Worm (Caenorhabditis elegans) whole organism, late embryonic: ENCODE results near the gene glo-3.

ENCODE experiments used
- Y22D7AL.16 ChIP-seq: sonication (generic microtip); optimal IDR thresholded peaks from 2 replicates; lab custom pipeline; 2016; ENCODE audit warnings: missing genetic modification characterization, missing compliant biosample characterization
- ceh-22 ChIP-seq: sonication (generic microtip); optimal IDR thresholded peaks from 2 replicates; lab custom pipeline; 2017; ENCODE audit warnings: missing biosample characterization, missing genetic modification characterization
- ceh-34 ChIP-seq: sonication (generic microtip); optimal IDR thresholded peaks from 2 replicates; lab custom pipeline; 2016; ENCODE audit warnings: mild to moderate bottlenecking, missing genetic modification characterization, missing compliant biosample characterization
- pat-9 ChIP-seq: fragments of 200-800 bp; sonication (Bioruptor generic); optimal IDR thresholded peaks from 2 replicates; lab custom pipeline; 2018; ENCODE audit warnings: mild to moderate bottlenecking, missing genetic modification characterization, moderate library complexity, missing compliant biosample characterization
- pha-4 ChIP-seq: fragments of 150-350 bp; optimal IDR thresholded peaks from 2 replicates; lab custom pipeline; 2018; ENCODE audit warnings: missing biosample characterization, missing genetic modification reagents, missing genetic modification characterization
- rnt-1 ChIP-seq: sonication (generic microtip); optimal IDR thresholded peaks from 2 replicates; lab custom pipeline; 2016; ENCODE audit warnings: missing genetic modification characterization, missing compliant biosample characterization
- syd-9 ChIP-seq: sonication (generic microtip); optimal IDR thresholded peaks from 2 replicates; lab custom pipeline; 2016; ENCODE audit warnings: mild to moderate bottlenecking, missing genetic modification characterization, moderate library complexity, missing compliant biosample characterization
- zip-5 ChIP-seq: sonication (generic microtip); optimal IDR thresholded peaks from 2 replicates; lab custom pipeline; 2016; ENCODE audit warnings: missing genetic modification characterization, missing compliant biosample characterization

- TF ChIP-seq syd-9 (tag; lab: Kevin White, UChicago) (no peak), Y22D7AL.16 (tag; lab: Kevin White, UChicago) (no peak), ceh-22 (tag; lab: Kevin White, UChicago) (no peak), ceh-34 (no peak), zip-5 (tag; lab: Kevin White, UChicago) (no peak), pha-4 (tag; lab: Kevin White, UChicago) (no peak), pat-9 (tag; lab: Kevin White, UChicago) (no peak), rnt-1 (tag; lab: Kevin White, UChicago) (no peak)
These were observed 28.3 kb upstream of the glo-3 start for ce11 chrX:10505193-10505592.
